Fruit fly (Drosophila melanogaster): ENCODE results near the gene mRNA-cap.

Gene mRNA-cap

dm6 chrX:14208426-14209208 lies 34.0 kb downstream of the mRNA-cap start (continued):
- TF ChIP-seq CG34376 (GFP tag; optimal IDR thresholded peaks at IDR 0.05) (no peak), CG5245 (GFP tag; optimal IDR thresholded peaks at IDR 0.05) (peak; percentile 28), crc (GFP tag; optimal IDR thresholded peaks at IDR 0.05) (peak; percentile 1), CG6654 (GFP tag; optimal IDR thresholded peaks at IDR 0.05) (no peak), Sox102F (GFP tag; optimal IDR thresholded peaks at IDR 0.05) (peak; percentile 62), CG12219 (GFP tag; optimal IDR thresholded peaks at IDR 0.05) (peak; percentile 68), D19B (GFP tag; optimal IDR thresholded peaks at IDR 0.05) (no peak), repo (GFP tag; optimal IDR thresholded peaks at IDR 0.05) (no peak), zen (tag; optimal IDR thresholded peaks at IDR 0.05) (peak; percentile 19), Hey (tag; optimal IDR thresholded peaks at IDR 0.05) (no peak), pros (GFP tag; optimal IDR thresholded peaks at IDR 0.05) (peak; percentile 15), CG1602 (GFP tag; optimal IDR thresholded peaks at IDR 0.05) (peak; percentile 40), CG12104 (GFP tag; optimal IDR thresholded peaks at IDR 0.05) (peak; percentile 59), tna (GFP tag; IDR thresholded peaks at IDR 0.05; ENCODE audit: partially characterized antibody) (no peak), btn (GFP tag; optimal IDR thresholded peaks at IDR 0.05) (no peak), ind (GFP tag; optimal IDR thresholded peaks at IDR 0.05) (peak; percentile 46), Max (GFP tag; optimal IDR thresholded peaks at IDR 0.05) (peak; percentile 5), CG30431 (GFP tag; optimal IDR thresholded peaks at IDR 0.05) (peak; percentile 7), CG3065 (GFP tag; optimal IDR thresholded peaks at IDR 0.05) (no peak), CG11085 (GFP tag; IDR thresholded peaks at IDR 0.05) (no peak), CG7786 (GFP tag; optimal IDR thresholded peaks at IDR 0.05) (no peak), CG6683 (GFP tag; optimal IDR thresholded peaks at IDR 0.05) (peak; percentile 15), Mes4 (GFP tag; optimal IDR thresholded peaks at IDR 0.05) (peak; percentile 3), CG9817 (tag; optimal IDR thresholded peaks at IDR 0.05) (no peak), bcd (GFP tag; optimal IDR thresholded peaks at IDR 0.05) (peak; percentile 50), abd-A (tag; optimal IDR thresholded peaks at IDR 0.05) (no peak), Neu2 (GFP tag; optimal IDR thresholded peaks at IDR 0.05; ENCODE audit: borderline replicate concordance) (no peak), CG8478 (optimal IDR thresholded peaks at IDR 0.05) (no peak), vvl (GFP tag; IDR thresholded peaks at IDR 0.05) (peak; percentile 91), cad (GFP tag; optimal IDR thresholded peaks at IDR 0.05) (no peak), Dfd (GFP tag; optimal IDR thresholded peaks at IDR 0.05) (no peak), seq (GFP tag; IDR thresholded peaks at IDR 0.05) (no peak), CG9437 (GFP tag; optimal IDR thresholded peaks at IDR 0.05) (peak; percentile 55), ab (GFP tag; optimal IDR thresholded peaks at IDR 0.05) (no peak), CG17361 (GFP tag; IDR thresholded peaks at IDR 0.05) (peak; percentile 61), lilli (GFP tag; optimal IDR thresholded peaks at IDR 0.05) (peak; percentile 33), grn (GFP tag; optimal IDR thresholded peaks at IDR 0.05) (peak; percentile 83), ara (GFP tag; IDR thresholded peaks at IDR 0.05) (no peak), tll (GFP tag; optimal IDR thresholded peaks at IDR 0.05) (no peak), Hr39 (optimal IDR thresholded peaks at IDR 0.05) (no peak), MTF-1 (GFP tag; optimal IDR thresholded peaks at IDR 0.05; ENCODE audit: borderline replicate concordance) (peak; percentile 74), Adf1 (GFP tag; IDR thresholded peaks at IDR 0.05) (peak; percentile 97), trh (GFP tag; optimal IDR thresholded peaks at IDR 0.05) (peak; percentile 13), sens-2 (GFP tag; IDR thresholded peaks at IDR 0.05) (peak; percentile 51; the same call in 1 of the 2 replicates), gem (tag; optimal IDR thresholded peaks at IDR 0.05) (peak; percentile 80), CG4404 (GFP tag; IDR thresholded peaks at IDR 0.05) (no peak), CG33557 (GFP tag; optimal IDR thresholded peaks at IDR 0.05) (peak; percentile 22), Usf (GFP tag; optimal IDR thresholded peaks at IDR 0.05) (no peak), E2f2 (GFP tag; IDR thresholded peaks at IDR 0.05) (peak; percentile 51), CG13296 (GFP tag; optimal IDR thresholded peaks at IDR 0.05) (peak; percentile 24), odd (GFP tag; optimal IDR thresholded peaks at IDR 0.05) (peak; percentile 26)
